Fruit fly (Drosophila melanogaster) whole organism, wandering third instar larva: ENCODE data around the gene CG15544.

ENCODE experiments used
- Abd-B ChIP-seq: fragments of >200 bp; optimal IDR thresholded peaks from 2 replicates; lab custom pipeline; 2017; ENCODE audit warnings: missing biosample characterization, missing genetic modification characterization
- CG9705 ChIP-seq: fragments of 200-800 bp; sonication (Bioruptor generic); optimal IDR thresholded peaks from 2 replicates; lab custom pipeline; 2018; ENCODE audit warnings: missing biosample characterization, mild to moderate bottlenecking, missing genetic modification characterization
- CrebA ChIP-seq: fragments of 200-800 bp; sonication (Bioruptor generic); optimal IDR thresholded peaks from 2 replicates; lab custom pipeline; 2016; ENCODE audit warnings: missing biosample characterization, mild to moderate bottlenecking, missing genetic modification characterization, borderline replicate concordance
- Dfd ChIP-seq: fragments of >200 bp; optimal IDR thresholded peaks from 2 replicates; lab custom pipeline; 2017; ENCODE audit warnings: missing biosample characterization, missing genetic modification characterization
- HLH106 ChIP-seq: fragments of 200-800 bp; optimal IDR thresholded peaks from 3 replicates; lab custom pipeline; 2019; ENCODE audit warnings: missing biosample characterization, mild to moderate bottlenecking, missing genetic modification characterization, moderate library complexity
- Hnf4 ChIP-seq: fragments of 200-800 bp; sonication (Bioruptor generic); optimal IDR thresholded peaks from 2 replicates; lab custom pipeline; 2016; ENCODE audit warnings: missing biosample characterization, mild to moderate bottlenecking, missing genetic modification characterization
- Hr78 ChIP-seq: fragments of >200 bp; optimal IDR thresholded peaks from 2 replicates; lab custom pipeline; 2017; ENCODE audit warnings: missing biosample characterization, missing genetic modification characterization
- Jra ChIP-seq: sonication (Bioruptor generic); optimal IDR thresholded peaks from 2 replicates; lab custom pipeline; 2016; ENCODE audit warnings: missing biosample characterization, missing genetic modification characterization
- Mio ChIP-seq: sonication (Bioruptor generic); optimal IDR thresholded peaks from 2 replicates; lab custom pipeline; 2016; ENCODE audit warnings: missing biosample characterization, missing genetic modification characterization
- N ChIP-seq: fragments of >200 bp; optimal IDR thresholded peaks from 2 replicates; lab custom pipeline; 2018; ENCODE audit warnings: missing biosample characterization, missing external identifiers, missing genetic modification characterization
- OdsH ChIP-seq: fragments of 200-800 bp; sonication (Bioruptor generic); optimal IDR thresholded peaks from 2 replicates; lab custom pipeline; 2016; ENCODE audit warnings: missing biosample characterization, mild to moderate bottlenecking, missing genetic modification characterization
- Rel ChIP-seq, 2 experiments: fragments of 200-800 bp; sonication (Bioruptor generic) in 1 of 2; optimal IDR thresholded peaks; 2 replicates in 1 of 2; 3 replicates in 1 of 2; lab custom pipeline; 2016 to 2019; ENCODE audit warnings: mild to moderate bottlenecking in 2 of 2, missing biosample characterization in 2 of 2, missing genetic modification characterization in 2 of 2, moderate library complexity in 1 of 2
- Sp1 ChIP-seq: fragments of 200-800 bp; sonication (Bioruptor generic); optimal IDR thresholded peaks from 3 replicates; lab custom pipeline; 2019; ENCODE audit warnings: missing biosample characterization, mild to moderate bottlenecking, missing genetic modification characterization, moderate library complexity
- Vsx2 ChIP-seq: fragments of 200-300, 225-300 bp; sonication (Bioruptor generic); optimal IDR thresholded peaks from 2 replicates; lab custom pipeline; 2018; ENCODE audit warnings: missing biosample characterization, missing genetic modification characterization; ENCODE audit not compliant: partially characterized antibody
- br ChIP-seq: fragments of 200-800 bp; sonication (Bioruptor generic); optimal IDR thresholded peaks from 2 replicates; lab custom pipeline; 2016; ENCODE audit warnings: missing biosample characterization, missing genetic modification characterization
- dl ChIP-seq, 2 experiments: fragments of 175-275, 200-275 bp in 1 of 2; fragments of 200-275 bp in 1 of 2; sonication (Bioruptor generic); optimal IDR thresholded peaks; lab custom pipeline; 2018; ENCODE audit warnings: mild to moderate bottlenecking in 2 of 2, missing biosample characterization in 2 of 2, missing genetic modification characterization in 2 of 2, moderate library complexity in 2 of 2; ENCODE audit not compliant: partially characterized antibody in 2 of 2, insufficient read depth in 1 of 2
- dmrt93B ChIP-seq: fragments of 200-800 bp; sonication (Bioruptor generic); optimal IDR thresholded peaks from 2 replicates; lab custom pipeline; 2018; ENCODE audit warnings: missing biosample characterization, mild to moderate bottlenecking, missing genetic modification characterization
- dsf ChIP-seq: sonication (Bioruptor generic); optimal IDR thresholded peaks from 2 replicates; lab custom pipeline; 2016; ENCODE audit warnings: missing biosample characterization, missing genetic modification characterization, borderline replicate concordance
- ey ChIP-seq: fragments of 200-800 bp; sonication (Bioruptor generic); optimal IDR thresholded peaks from 2 replicates; lab custom pipeline; 2016; ENCODE audit warnings: missing biosample characterization, missing genetic modification characterization
- foxo ChIP-seq, 2 experiments: fragments of 200-800 bp; sonication (Bioruptor generic); optimal IDR thresholded peaks; 2 replicates in 1 of 2; 3 replicates in 1 of 2; lab custom pipeline; 2016 to 2017; ENCODE audit warnings: missing biosample characterization in 2 of 2, missing genetic modification characterization in 2 of 2
- fru ChIP-seq: fragments of 200-800 bp; sonication (Bioruptor generic); optimal IDR thresholded peaks from 3 replicates; lab custom pipeline; 2016; ENCODE audit warnings: missing biosample characterization, mild to moderate bottlenecking, missing genetic modification characterization
- h ChIP-seq: fragments of 200-800 bp; sonication (Bioruptor generic); optimal IDR thresholded peaks from 3 replicates; lab custom pipeline; 2016; ENCODE audit warnings: missing biosample characterization, mild to moderate bottlenecking, missing genetic modification characterization
- jim ChIP-seq: fragments of 175-275, 200-325 bp; sonication (Bioruptor generic); optimal IDR thresholded peaks from 2 replicates; lab custom pipeline; 2016; ENCODE audit warnings: missing biosample characterization, mild to moderate bottlenecking, missing genetic modification characterization
- lola ChIP-seq: fragments of >200 bp; optimal IDR thresholded peaks from 2 replicates; lab custom pipeline; 2017; ENCODE audit warnings: missing biosample characterization, missing genetic modification characterization
- pan ChIP-seq: fragments of >200 bp; optimal IDR thresholded peaks from 2 replicates; lab custom pipeline; 2017
- psq ChIP-seq: fragments of 200-800 bp; sonication (Bioruptor generic); optimal IDR thresholded peaks from 3 replicates; lab custom pipeline; 2017; ENCODE audit warnings: missing biosample characterization, mild to moderate bottlenecking, missing genetic modification characterization, moderate library complexity
- rgr ChIP-seq: fragments of 200-800 bp; sonication (Bioruptor generic); optimal IDR thresholded peaks from 3 replicates; lab custom pipeline; 2016; ENCODE audit warnings: missing biosample characterization, mild to moderate bottlenecking, missing genetic modification characterization
- sage ChIP-seq: fragments of 200-800 bp; sonication (Bioruptor generic); optimal IDR thresholded peaks from 2 replicates; lab custom pipeline; 2016; ENCODE audit warnings: missing biosample characterization, mild to moderate bottlenecking, missing genetic modification characterization
- sv ChIP-seq: fragments of 200-800 bp; sonication (Bioruptor generic); optimal IDR thresholded peaks from 3 replicates; lab custom pipeline; 2016; ENCODE audit warnings: missing biosample characterization, missing genetic modification characterization
- tai ChIP-seq: sonication (Bioruptor generic); optimal IDR thresholded peaks from 2 replicates; lab custom pipeline; 2016; ENCODE audit warnings: missing biosample characterization, missing genetic modification characterization
- woc ChIP-seq: sonication (Bioruptor generic); optimal IDR thresholded peaks from 2 replicates; lab custom pipeline; 2016; ENCODE audit warnings: missing biosample characterization, mild to moderate bottlenecking, missing genetic modification characterization

The CG15544 gene

dm6 chr3R:30781661-30782120 is 45.9 kb upstream of the CG15544 start (continued):
- TF ChIP-seq fru (GFP tag; lab: Kevin White, UChicago), result peak; percentile 88
- TF ChIP-seq psq (GFP tag; lab: Kevin White, UChicago), result peak; percentile 83
- peak; percentile 63 for TF ChIP-seq Rel (GFP tag; optimal IDR thresholded peaks at IDR 0.05; lab: Kevin White, UChicago)
- peak; percentile 72 for TF ChIP-seq Rel (tag; optimal IDR thresholded peaks at IDR 0.05; lab: Kevin White, UChicago)
- peak in 1 of 2 experiments; percentile 39 for TF ChIP-seq dl (GFP tag; optimal IDR thresholded peaks at IDR 0.05; lab: Kevin White, UChicago; ENCODE audit: insufficient read depth in 1 of 2, partially characterized antibody in 2 of 2)
- TF ChIP-seq tai, result peak; percentile 94
- peak; percentile 91 for TF ChIP-seq Hnf4 (GFP tag; lab: Kevin White, UChicago)
- TF ChIP-seq foxo (GFP tag; optimal IDR thresholded peaks at IDR 0.05; lab: Kevin White, UChicago), result peak; percentile 61 to 88
- no peak for TF ChIP-seq Hr78 (GFP tag; lab: Kevin White, UChicago)
- no peak for TF ChIP-seq Abd-B
- TF ChIP-seq dsf (GFP tag; lab: Kevin White, UChicago), result no peak
- no peak for TF ChIP-seq CrebA (GFP tag; lab: Kevin White, UChicago)

dm6 chr3R:30782553-30782952 is 45.1 kb upstream of the CG15544 start:
- no peak for TF ChIP-seq jim
- no peak for TF ChIP-seq Sp1 (GFP tag; lab: Kevin White, UChicago)
- TF ChIP-seq Mio (GFP tag; lab: Kevin White, UChicago), result no peak
- TF ChIP-seq psq (GFP tag; lab: Kevin White, UChicago), result no peak

- TF ChIP-seq Hnf4 (GFP tag; lab: Kevin White, UChicago) (no peak), fru (GFP tag; lab: Kevin White, UChicago) (peak; percentile 58), HLH106 (tag; lab: Kevin White, UChicago) (no peak), Hr78 (GFP tag; lab: Kevin White, UChicago) (no peak), dmrt93B (GFP tag; lab: Kevin White, UChicago) (no peak), Dfd (GFP tag; lab: Kevin White, UChicago) (no peak), h (GFP tag; lab: Kevin White, UChicago) (peak; percentile 46), jim (no peak), Jra (no peak), psq (GFP tag; lab: Kevin White, UChicago) (no peak), lola (GFP tag; lab: Kevin White, UChicago) (no peak), ey (GFP tag; lab: Kevin White, UChicago) (no peak), CG9705 (GFP tag; lab: Kevin White, UChicago) (no peak), woc (GFP tag; lab: Kevin White, UChicago) (no peak), sage (no peak), foxo (GFP tag; optimal IDR thresholded peaks at IDR 0.05; lab: Kevin White, UChicago) (peak in 1 of 2 experiments; percentile 32)
- TF ChIP-seq, all 38 proteins: peak for 3
These were observed 38.3 kb upstream of the CG15544 start for dm6 chr3R:30789363-30789762.

dm6 chr3R:30792959-30793358 is 34.7 kb upstream of the CG15544 start:
- TF ChIP-seq Dfd (GFP tag; lab: Kevin White, UChicago) (peak; percentile 76), CrebA (GFP tag; lab: Kevin White, UChicago) (no peak)

dm6 chr3R:30794564-30795313 is 32.9 kb upstream of the CG15544 start:
- no peak for TF ChIP-seq Abd-B
- peak; percentile 2 for TF ChIP-seq br (GFP tag; lab: Kevin White, UChicago)
- TF ChIP-seq OdsH (GFP tag; lab: Kevin White, UChicago), result peak; percentile 6
- no peak for TF ChIP-seq pan
- no peak for TF ChIP-seq Rel (GFP tag; optimal IDR thresholded peaks at IDR 0.05; lab: Kevin White, UChicago)
- TF ChIP-seq Rel (tag; optimal IDR thresholded peaks at IDR 0.05; lab: Kevin White, UChicago), result peak; percentile 21
- no peak for TF ChIP-seq CrebA (GFP tag; lab: Kevin White, UChicago)
- peak in 1 of 2 experiments; percentile 31 for TF ChIP-seq dl (GFP tag; optimal IDR thresholded peaks at IDR 0.05; lab: Kevin White, UChicago; ENCODE audit: insufficient read depth in 1 of 2, partially characterized antibody in 2 of 2)
- TF ChIP-seq N, result no peak
- peak; percentile 5 for TF ChIP-seq h (GFP tag; lab: Kevin White, UChicago)
- peak; percentile 4 for TF ChIP-seq rgr
- TF ChIP-seq dmrt93B (GFP tag; lab: Kevin White, UChicago), result no peak
- no peak for TF ChIP-seq sv (GFP tag; lab: Kevin White, UChicago)
- peak; percentile 100 for TF ChIP-seq psq (GFP tag; lab: Kevin White, UChicago)
- TF ChIP-seq Vsx2, result peak; percentile 34
- TF ChIP-seq jim, result peak; percentile 16
- TF ChIP-seq foxo (GFP tag; optimal IDR thresholded peaks at IDR 0.05; lab: Kevin White, UChicago), result peak in 1 of 2 experiments; percentile 31
- peak; percentile 28 for TF ChIP-seq fru (GFP tag; lab: Kevin White, UChicago)
- peak; percentile 87 for TF ChIP-seq woc (GFP tag; lab: Kevin White, UChicago)
- TF ChIP-seq CG9705 (GFP tag; lab: Kevin White, UChicago), result no peak
